Fruit fly (Drosophila melanogaster) whole organism, embryonic: ENCODE data around the gene CG15414.
A peak's percentile ranks its signal among the peaks of the same experiment; 100 is the strongest.

ENCODE experiments used
- Antp ChIP-seq: fragments of 200-800 bp; sonication (Bioruptor generic); optimal IDR thresholded peaks from 3 replicates; lab custom pipeline; 2016; ENCODE audit warnings: missing biosample characterization, missing genetic modification characterization
- Bteb2 ChIP-seq: fragments of 200-800 bp; sonication (Bioruptor generic); optimal IDR thresholded peaks from 2 replicates; lab custom pipeline; 2016; ENCODE audit warnings: missing biosample characterization, missing genetic modification characterization
- CG12104 ChIP-seq: fragments of 200-800 bp; sonication (Bioruptor generic); optimal IDR thresholded peaks from 3 replicates; lab custom pipeline; 2016; ENCODE audit warnings: missing biosample characterization, missing genetic modification characterization
- CG12299 ChIP-seq: fragments of 200-800 bp; sonication (Bioruptor generic); optimal IDR thresholded peaks from 2 replicates; lab custom pipeline; 2018; ENCODE audit warnings: missing biosample characterization, mild to moderate bottlenecking, missing genetic modification characterization
- CG14710 ChIP-seq: fragments of 200-800 bp; sonication (Bioruptor generic); optimal IDR thresholded peaks from 3 replicates; lab custom pipeline; 2019; ENCODE audit warnings: missing biosample characterization, mild to moderate bottlenecking, missing genetic modification characterization, moderate library complexity
- CG16863 ChIP-seq: fragments of 200-800 bp; sonication (Bioruptor generic); optimal IDR thresholded peaks from 3 replicates; lab custom pipeline; 2016; ENCODE audit warnings: missing biosample characterization, missing genetic modification characterization
- CG17186 ChIP-seq: fragments of 200-800 bp; sonication (Bioruptor generic); optimal IDR thresholded peaks from 3 replicates; lab custom pipeline; 2017; ENCODE audit warnings: missing biosample characterization, missing genetic modification reagents, missing genetic modification characterization
- CG17328 ChIP-seq: fragments of 200-800 bp; sonication (Bioruptor generic); IDR thresholded peaks from 2 replicates; pipeline ENCODE4 v1.3.6; 2022; ENCODE audit warnings: missing biosample characterization, missing genetic modification characterization
- CG17612 ChIP-seq: fragments of 200-800 bp; sonication (Bioruptor generic); IDR thresholded peaks from 2 replicates; pipeline ENCODE4 v1.3.6; 2022; ENCODE audit warnings: missing biosample characterization, missing genetic modification characterization
- CG17912 ChIP-seq: fragments of 200-800 bp; sonication (Bioruptor generic); optimal IDR thresholded peaks from 2 replicates; lab custom pipeline; 2018; ENCODE audit warnings: missing biosample characterization, mild to moderate bottlenecking, missing genetic modification characterization
- CG30431 ChIP-seq: fragments of 200-800 bp; sonication (Bioruptor generic); optimal IDR thresholded peaks from 2 replicates; lab custom pipeline; 2017; ENCODE audit warnings: missing biosample characterization, missing genetic modification characterization
- CG5245 ChIP-seq: fragments of 200-800 bp; sonication (Bioruptor generic); optimal IDR thresholded peaks from 3 replicates; lab custom pipeline; 2016; ENCODE audit warnings: missing biosample characterization, missing genetic modification characterization
- CG6765 ChIP-seq: fragments of 200-800 bp; sonication (Bioruptor generic); optimal IDR thresholded peaks from 3 replicates; lab custom pipeline; 2017; ENCODE audit warnings: missing biosample characterization, mild to moderate bottlenecking, missing genetic modification characterization
- CG6854 ChIP-seq: fragments of 200-800 bp; sonication (Bioruptor generic); optimal IDR thresholded peaks from 3 replicates; lab custom pipeline; 2017; ENCODE audit warnings: missing biosample characterization, mild to moderate bottlenecking, missing genetic modification characterization
- CG7271 ChIP-seq: fragments of 200-800 bp; sonication (Bioruptor generic); optimal IDR thresholded peaks from 2 replicates; lab custom pipeline; 2018; ENCODE audit warnings: missing biosample characterization, mild to moderate bottlenecking, missing genetic modification characterization, moderate library complexity
- CG7786 ChIP-seq: fragments of 200-800 bp; sonication (Bioruptor generic); optimal IDR thresholded peaks from 2 replicates; lab custom pipeline; 2016; ENCODE audit warnings: missing biosample characterization, missing genetic modification characterization
- CG8290 ChIP-seq, 3 experiments: fragments of 200-800 bp; sonication (Bioruptor generic); optimal IDR thresholded peaks; 2 replicates each; lab custom pipeline; 2016 to 2019; ENCODE audit warnings: missing biosample characterization in 3 of 3, missing genetic modification characterization in 3 of 3, mild to moderate bottlenecking in 2 of 3, moderate library complexity in 1 of 3
- Dfd ChIP-seq, 2 experiments: fragments of >200 bp; optimal IDR thresholded peaks; 2 replicates each; lab custom pipeline; 2017; ENCODE audit warnings: missing biosample characterization in 2 of 2, missing genetic modification characterization in 2 of 2
- Dref ChIP-seq: fragments of 200-800 bp; sonication (Bioruptor generic); IDR thresholded peaks from 2 replicates; pipeline ENCODE4 v1.3.6; 2022; ENCODE audit warnings: missing biosample characterization, missing genetic modification characterization
- Fer2 ChIP-seq: fragments of 200-800 bp; sonication (Bioruptor generic); optimal IDR thresholded peaks from 2 replicates; lab custom pipeline; 2018; ENCODE audit warnings: missing biosample characterization, mild to moderate bottlenecking, missing genetic modification characterization, moderate library complexity
- H15 ChIP-seq: fragments of 200-800 bp; sonication (Bioruptor generic); IDR thresholded peaks from 3 replicates; pipeline ENCODE4 v1.3.6; 2022; ENCODE audit warnings: missing biosample characterization, missing genetic modification characterization
- Hmx ChIP-seq: fragments of 200-800 bp; sonication (Bioruptor generic); optimal IDR thresholded peaks from 2 replicates; lab custom pipeline; 2016; ENCODE audit warnings: missing biosample characterization, missing genetic modification characterization
- NC2α ChIP-seq: fragments of 200-800 bp; sonication (Bioruptor generic); optimal IDR thresholded peaks from 2 replicates; lab custom pipeline; 2016; ENCODE audit warnings: missing biosample characterization, missing genetic modification characterization
- NK7.1 ChIP-seq: fragments of 200-800 bp; sonication (Bioruptor generic); optimal IDR thresholded peaks from 3 replicates; lab custom pipeline; 2016; ENCODE audit warnings: missing biosample characterization, missing genetic modification characterization
- TFAM ChIP-seq: fragments of 200-800 bp; sonication (Bioruptor generic); optimal IDR thresholded peaks from 2 replicates; lab custom pipeline; 2017; ENCODE audit warnings: missing biosample characterization, missing genetic modification characterization, inconsistent platforms
- Xbp1 ChIP-seq: fragments of 200-800 bp; sonication (Bioruptor generic); optimal IDR thresholded peaks from 3 replicates; lab custom pipeline; 2016; ENCODE audit warnings: missing biosample characterization, mild to moderate bottlenecking, missing genetic modification characterization
- aop ChIP-seq: fragments of 200-800 bp; sonication (Bioruptor generic); IDR thresholded peaks from 2 replicates; pipeline ENCODE4 v1.3.6; 2022; ENCODE audit warnings: missing biosample characterization, missing genetic modification characterization
- bsh ChIP-seq, 2 experiments: fragments of 200-800 bp; sonication (Bioruptor generic); optimal IDR thresholded peaks; 2 replicates each; lab custom pipeline; 2017 to 2018; ENCODE audit warnings: mild to moderate bottlenecking in 2 of 2, missing biosample characterization in 2 of 2, missing genetic modification characterization in 2 of 2, moderate library complexity in 1 of 2
- cato ChIP-seq: fragments of 200-800 bp; sonication (Bioruptor generic); optimal IDR thresholded peaks from 2 replicates; lab custom pipeline; 2016; ENCODE audit warnings: missing biosample characterization, missing genetic modification characterization, borderline replicate concordance
- chif ChIP-seq, 2 experiments: fragments of 200-800 bp; sonication (Bioruptor generic); optimal IDR thresholded peaks; 3 replicates each; lab custom pipeline; 2016; ENCODE audit warnings: missing biosample characterization in 2 of 2, missing genetic modification characterization in 2 of 2
- disco-r ChIP-seq: fragments of 200-800 bp; sonication (Bioruptor generic); optimal IDR thresholded peaks from 2 replicates; lab custom pipeline; 2016; ENCODE audit warnings: missing biosample characterization, missing genetic modification characterization
- dysf ChIP-seq: fragments of 200-800 bp; sonication (Bioruptor generic); IDR thresholded peaks from 3 replicates; pipeline ENCODE4 v1.3.6; 2022; ENCODE audit warnings: missing biosample characterization, missing genetic modification characterization
- emc ChIP-seq: fragments of 200-800 bp; sonication (Bioruptor generic); optimal IDR thresholded peaks from 2 replicates; lab custom pipeline; 2016; ENCODE audit warnings: missing biosample characterization, missing genetic modification characterization
- eve ChIP-seq, 2 experiments: fragments of >200 bp; optimal IDR thresholded peaks; 2 replicates each; lab custom pipeline; 2017; ENCODE audit warnings: missing biosample characterization in 2 of 2, missing genetic modification characterization in 2 of 2
- fd96Cb ChIP-seq: fragments of 200-800 bp; sonication (Bioruptor generic); optimal IDR thresholded peaks from 2 replicates; lab custom pipeline; 2018; ENCODE audit warnings: missing biosample characterization, mild to moderate bottlenecking, missing genetic modification characterization, moderate library complexity
- gce ChIP-seq: fragments of 200-800 bp; sonication (Bioruptor generic); IDR thresholded peaks from 3 replicates; pipeline ENCODE4 v1.3.6; 2022; ENCODE audit warnings: missing biosample characterization, missing genetic modification characterization
- gcm2 ChIP-seq: fragments of 200-800 bp; sonication (Bioruptor generic); optimal IDR thresholded peaks from 2 replicates; lab custom pipeline; 2016; ENCODE audit warnings: missing biosample characterization, missing genetic modification characterization
- jumu ChIP-seq: fragments of 200-800 bp; sonication (Bioruptor generic); optimal IDR thresholded peaks from 3 replicates; lab custom pipeline; 2016; ENCODE audit warnings: missing biosample characterization, missing genetic modification characterization
- kni ChIP-seq: fragments of 200-800 bp; sonication (Bioruptor generic); optimal IDR thresholded peaks from 3 replicates; lab custom pipeline; 2017; ENCODE audit warnings: mild to moderate bottlenecking, missing biosample characterization, missing genetic modification reagents, missing genetic modification characterization
- lola ChIP-seq, 3 experiments: fragments of >200 bp in 2 of 3; fragments of 200-800 bp in 1 of 3; sonication (Bioruptor generic) in 1 of 3; optimal IDR thresholded peaks; 2 replicates each; lab custom pipeline; 2017 to 2019; ENCODE audit warnings: missing biosample characterization in 3 of 3, missing genetic modification characterization in 3 of 3, mild to moderate bottlenecking in 1 of 3, moderate library complexity in 1 of 3
- luna ChIP-seq: fragments of 200-800 bp; sonication (Bioruptor generic); optimal IDR thresholded peaks from 2 replicates; lab custom pipeline; 2016; ENCODE audit warnings: missing biosample characterization, missing genetic modification characterization
- nmo ChIP-seq: fragments of 200-800 bp; sonication (Bioruptor generic); optimal IDR thresholded peaks from 2 replicates; lab custom pipeline; 2018; ENCODE audit warnings: missing biosample characterization, mild to moderate bottlenecking, missing genetic modification characterization, moderate library complexity
- oc ChIP-seq: fragments of 200-800 bp; sonication (Bioruptor generic); optimal IDR thresholded peaks from 2 replicates; lab custom pipeline; 2018; ENCODE audit warnings: missing biosample characterization, mild to moderate bottlenecking, missing genetic modification characterization, moderate library complexity
- pho ChIP-seq: fragments of 200-800 bp; sonication (Bioruptor generic); optimal IDR thresholded peaks from 2 replicates; lab custom pipeline; 2016; ENCODE audit warnings: missing biosample characterization, missing genetic modification characterization
- pnt ChIP-seq: fragments of 200-800 bp; sonication (Bioruptor generic); optimal IDR thresholded peaks from 3 replicates; lab custom pipeline; 2016; ENCODE audit warnings: missing biosample characterization, missing genetic modification characterization
- psq ChIP-seq: fragments of 200-800 bp; sonication (Bioruptor generic); optimal IDR thresholded peaks from 2 replicates; lab custom pipeline; 2017; ENCODE audit warnings: missing biosample characterization, missing genetic modification characterization
- rib ChIP-seq: fragments of 200-800 bp; sonication (Bioruptor generic); IDR thresholded peaks from 2 replicates; pipeline ENCODE4 v1.3.6; 2022; ENCODE audit warnings: missing biosample characterization, missing genetic modification characterization
- sens ChIP-seq: fragments of 200-800 bp; sonication (Bioruptor generic); peaks from one replicate; lab custom pipeline; 2016; ENCODE audit warnings: missing biosample characterization, missing genetic modification characterization
- sisA ChIP-seq: fragments of 200-800 bp; sonication (Bioruptor generic); IDR thresholded peaks from 2 replicates; pipeline ENCODE4 v1.3.6; 2022; ENCODE audit warnings: missing biosample characterization, missing genetic modification characterization
- sr ChIP-seq: fragments of 200-800 bp; sonication (Bioruptor generic); IDR thresholded peaks from 3 replicates; pipeline ENCODE4 v1.3.6; 2022; ENCODE audit warnings: missing biosample characterization, missing genetic modification characterization
- ttk ChIP-seq: fragments of 200-800 bp; sonication (Bioruptor generic); IDR thresholded peaks from 2 replicates; pipeline ENCODE4 v2.1.2; 2022; ENCODE audit warnings: missing biosample characterization, missing genetic modification characterization
- unpg ChIP-seq: fragments of 200-800 bp; sonication (Bioruptor generic); optimal IDR thresholded peaks from 3 replicates; lab custom pipeline; 2018; ENCODE audit warnings: missing biosample characterization, mild to moderate bottlenecking, missing genetic modification characterization, moderate library complexity

CG15414 gene

dm6 chr2L:3444789-3445188, 46.1 kb downstream of the CG15414 start (continued):
- TF ChIP-seq oc (tag; lab: Kevin White, UChicago) (no peak), CG17186 (GFP tag; lab: Kevin White, UChicago) (no peak), dysf (GFP tag; lab: Robert Waterston, UW) (peak; percentile 66; the same call in 2 of the 3 replicates), sens (peak; percentile 81), gcm2 (GFP tag; lab: Kevin White, UChicago) (no peak), sisA (GFP tag; lab: Robert Waterston, UW) (peak; percentile 46), Dfd (GFP tag; optimal IDR thresholded peaks at IDR 0.05; lab: Kevin White, UChicago) (no peak), Xbp1 (peak; percentile 61), CG8290 (GFP tag; optimal IDR thresholded peaks at IDR 0.05; lab: Kevin White, UChicago) (no peak), CG8290 (tag; optimal IDR thresholded peaks at IDR 0.05; lab: Kevin White, UChicago) (no peak), CG5245 (peak; percentile 46), CG17912 (GFP tag; lab: Kevin White, UChicago) (no peak), CG17328 (peak; percentile 59; the same call in 1 of the 2 replicates), emc (GFP tag; lab: Kevin White, UChicago) (no peak), luna (GFP tag; lab: Kevin White, UChicago) (no peak), Dref (GFP tag; lab: Robert Waterston, UW) (no peak), TFAM (GFP tag; lab: Kevin White, UChicago) (no peak), pnt (GFP tag; lab: Kevin White, UChicago) (peak; percentile 47), Antp (peak; percentile 63), CG7271 (no peak), rib (GFP tag; lab: Robert Waterston, UW) (no peak), chif (GFP tag; optimal IDR thresholded peaks at IDR 0.05; lab: Kevin White, UChicago) (peak; percentile 39 to 59), bsh (GFP tag; optimal IDR thresholded peaks at IDR 0.05; lab: Kevin White, UChicago) (peak; percentile 46 to 55), CG6765 (GFP tag; lab: Kevin White, UChicago) (no peak), NK7.1 (GFP tag; lab: Kevin White, UChicago) (no peak), gce (GFP tag; lab: Robert Waterston, UW) (peak; percentile 39; the same call in 2 of the 3 replicates), nmo (peak; percentile 35), fd96Cb (tag; lab: Kevin White, UChicago) (peak; percentile 41), jumu (GFP tag; lab: Kevin White, UChicago) (peak; percentile 20), CG16863 (GFP tag; lab: Kevin White, UChicago) (no peak), pho (no peak), CG12299 (no peak), Hmx (GFP tag; lab: Kevin White, UChicago) (no peak), H15 (GFP tag; lab: Robert Waterston, UW) (0 out of 3 replicates have a peak, but pooled peaks have one; percentile 27), CG14710 (tag; lab: Kevin White, UChicago) (peak; percentile 1), cato (GFP tag; lab: Kevin White, UChicago) (no peak), psq (GFP tag; lab: Kevin White, UChicago) (no peak), disco-r (no peak), lola (GFP tag; optimal IDR thresholded peaks at IDR 0.05; lab: Kevin White, UChicago) (peak in 1 of 3 experiments; percentile 15), CG12104 (GFP tag; lab: Kevin White, UChicago) (no peak), unpg (GFP tag; lab: Kevin White, UChicago) (no peak), NC2α (GFP tag; lab: Kevin White, UChicago) (no peak), ttk (GFP tag; lab: Robert Waterston, UW) (peak; percentile 41; the same call in 1 of the 2 replicates), CG30431 (GFP tag; lab: Kevin White, UChicago) (peak; percentile 41), CG17612 (GFP tag; lab: Robert Waterston, UW) (no peak), Fer2 (no peak), Bteb2 (GFP tag; lab: Kevin White, UChicago) (no peak), aop (GFP tag; lab: Robert Waterston, UW) (no peak), eve (GFP tag; optimal IDR thresholded peaks at IDR 0.05; lab: Kevin White, UChicago) (no peak), kni (GFP tag; lab: Kevin White, UChicago) (no peak), sr (GFP tag; lab: Robert Waterston, UW) (no peak), CG6854 (no peak), CG7786 (GFP tag; lab: Kevin White, UChicago) (no peak)
